Fruit fly (Drosophila melanogaster): ENCODE results near the gene Uxs.

- TF ChIP-seq jim (GFP tag; optimal IDR thresholded peaks at IDR 0.05) (no peak), Mio (GFP tag; optimal IDR thresholded peaks at IDR 0.05) (no peak), fru (GFP tag; optimal IDR thresholded peaks at IDR 0.05) (no peak), psq (GFP tag; optimal IDR thresholded peaks at IDR 0.05) (no peak), woc (GFP tag; optimal IDR thresholded peaks at IDR 0.05) (no peak), OdsH (GFP tag; optimal IDR thresholded peaks at IDR 0.05) (no peak)
Measured at dm6 chr3L:8154544-8154943, 26.2 kb upstream of the Uxs start.

All from whole organism, wandering third instar larva.